Fruit fly (Drosophila melanogaster) whole organism, embryonic: Measurements from ENCODE around the gene Ykt6.

ENCODE experiments used
- Adf1 ChIP-seq: fragments of 200-800 bp; sonication (Bioruptor generic); IDR thresholded peaks from 2 replicates; pipeline ENCODE4 v1.3.6; 2022; ENCODE audit warnings: missing biosample characterization, missing genetic modification characterization
- Awh ChIP-seq: fragments of 200-800 bp; sonication (Bioruptor generic); IDR thresholded peaks from 2 replicates; pipeline ENCODE4, ENCODE4 v1.3.6; 2022; ENCODE audit warnings: missing biosample characterization, missing genetic modification characterization
- CG10209 ChIP-seq: fragments of 200-800 bp; sonication (Bioruptor generic); optimal IDR thresholded peaks from 3 replicates; lab custom pipeline; 2017; ENCODE audit warnings: missing biosample characterization, mild to moderate bottlenecking, missing genetic modification characterization, missing genetic modification reagents
- CG12219 ChIP-seq: fragments of 200-800 bp; sonication (Bioruptor generic); optimal IDR thresholded peaks from 3 replicates; lab custom pipeline; 2018; ENCODE audit warnings: missing biosample characterization, mild to moderate bottlenecking, missing genetic modification characterization
- CG14710 ChIP-seq: fragments of 200-800 bp; sonication (Bioruptor generic); optimal IDR thresholded peaks from 3 replicates; lab custom pipeline; 2019; ENCODE audit warnings: missing biosample characterization, mild to moderate bottlenecking, missing genetic modification characterization, moderate library complexity
- CG1647 ChIP-seq: fragments of 200-800 bp; sonication (Bioruptor generic); optimal IDR thresholded peaks from 3 replicates; lab custom pipeline; 2016; ENCODE audit warnings: missing biosample characterization, missing genetic modification characterization
- CG17829 ChIP-seq: fragments of 200-800 bp; optimal IDR thresholded peaks from 2 replicates; lab custom pipeline; 2019; ENCODE audit warnings: missing biosample characterization, mild to moderate bottlenecking, missing genetic modification characterization, moderate library complexity
- CG17912 ChIP-seq: fragments of 200-800 bp; sonication (Bioruptor generic); optimal IDR thresholded peaks from 2 replicates; lab custom pipeline; 2018; ENCODE audit warnings: missing biosample characterization, mild to moderate bottlenecking, missing genetic modification characterization
- CG1792 ChIP-seq: fragments of 200-800 bp; sonication (Bioruptor generic); optimal IDR thresholded peaks from 2 replicates; lab custom pipeline; 2016; ENCODE audit warnings: missing biosample characterization, missing genetic modification characterization
- CG2199 ChIP-seq: fragments of 200-800 bp; sonication (Bioruptor generic); IDR thresholded peaks from 3 replicates; pipeline ENCODE4 v1.3.6; 2022; ENCODE audit warnings: missing biosample characterization, missing genetic modification characterization
- CG34422 ChIP-seq: fragments of 200-800 bp; sonication (Bioruptor generic); IDR thresholded peaks from 3 replicates; pipeline ENCODE4 v1.3.6; 2022; ENCODE audit warnings: missing biosample characterization, missing genetic modification characterization
- CG4328 ChIP-seq: fragments of 200-800 bp; sonication (Bioruptor generic); optimal IDR thresholded peaks from 3 replicates; lab custom pipeline; 2017; ENCODE audit warnings: missing biosample characterization, missing genetic modification reagents, missing genetic modification characterization
- CG5245 ChIP-seq: fragments of 200-800 bp; sonication (Bioruptor generic); optimal IDR thresholded peaks from 3 replicates; lab custom pipeline; 2016; ENCODE audit warnings: missing biosample characterization, missing genetic modification characterization
- CG8281 ChIP-seq: fragments of 200-800 bp; sonication (Bioruptor generic); optimal IDR thresholded peaks from 2 replicates; lab custom pipeline; 2018; ENCODE audit warnings: missing biosample characterization, mild to moderate bottlenecking, missing genetic modification characterization, moderate library complexity
- CG8765 ChIP-seq: fragments of 200-800 bp; sonication (Bioruptor generic); IDR thresholded peaks from 2 replicates; pipeline ENCODE4 v1.3.6; 2022; ENCODE audit warnings: missing biosample characterization, missing genetic modification characterization
- CG8924 ChIP-seq: fragments of 200-800 bp; optimal IDR thresholded peaks from 3 replicates; lab custom pipeline; 2019; ENCODE audit warnings: missing biosample characterization, mild to moderate bottlenecking, missing genetic modification characterization, moderate library complexity
- HmgZ ChIP-seq: fragments of 200-800 bp; sonication (Bioruptor generic); optimal IDR thresholded peaks from 2 replicates; lab custom pipeline; 2018; ENCODE audit warnings: missing biosample characterization, mild to moderate bottlenecking, missing genetic modification characterization
- Hr3 ChIP-seq: fragments of 200-800 bp; sonication (Bioruptor generic); optimal IDR thresholded peaks from 3 replicates; lab custom pipeline; 2016; ENCODE audit warnings: missing biosample characterization, missing genetic modification characterization
- Hr78 ChIP-seq, 2 experiments: fragments of 200-800 bp in 1 of 2; fragments of >200 bp in 1 of 2; sonication (Bioruptor generic) in 1 of 2; optimal IDR thresholded peaks; 2 replicates each; lab custom pipeline; 2017 to 2019; ENCODE audit warnings: missing biosample characterization in 2 of 2, missing genetic modification characterization in 2 of 2, mild to moderate bottlenecking in 1 of 2, moderate library complexity in 1 of 2
- Hsf ChIP-seq: fragments of 200-800 bp; sonication (Bioruptor generic); optimal IDR thresholded peaks from 3 replicates; lab custom pipeline; 2016; ENCODE audit warnings: missing biosample characterization, missing genetic modification characterization
- Med ChIP-seq: fragments of 200-800 bp; sonication (Bioruptor generic); peaks from one replicate; lab custom pipeline; 2016; ENCODE audit warnings: missing biosample characterization, missing genetic modification characterization, mild to moderate bottlenecking, inconsistent platforms, moderate library complexity
- Nf-YA ChIP-seq: fragments of 200-800 bp; sonication (Bioruptor generic); IDR thresholded peaks from 2 replicates; pipeline ENCODE4 v1.3.6; 2022; ENCODE audit warnings: missing biosample characterization, missing genetic modification characterization
- Nf-YC ChIP-seq: fragments of 200-800 bp; optimal IDR thresholded peaks from 3 replicates; lab custom pipeline; 2019; ENCODE audit warnings: missing biosample characterization, mild to moderate bottlenecking, missing genetic modification characterization, moderate library complexity
- Ravus ChIP-seq: fragments of 200-800 bp; sonication (Bioruptor generic); IDR thresholded peaks from 2 replicates; pipeline ENCODE4 v1.3.6; 2022; ENCODE audit warnings: missing biosample characterization, missing genetic modification characterization
- Sin3A ChIP-seq: fragments of >200 bp; optimal IDR thresholded peaks from 2 replicates; lab custom pipeline; 2018
- Sry-β ChIP-seq: fragments of 200-800 bp; sonication (Bioruptor generic); optimal IDR thresholded peaks from 2 replicates; lab custom pipeline; 2018; ENCODE audit warnings: missing biosample characterization, mild to moderate bottlenecking, missing genetic modification characterization, moderate library complexity
- Tbp ChIP-seq: fragments of >200 bp; optimal IDR thresholded peaks from 2 replicates; lab custom pipeline; 2018; ENCODE audit warnings: missing biosample characterization, missing genetic modification characterization
- Usf ChIP-seq: fragments of 200-800 bp; sonication (Bioruptor generic); optimal IDR thresholded peaks from 2 replicates; lab custom pipeline; 2017; ENCODE audit warnings: missing genotype, missing biosample characterization, missing genetic modification characterization
- ato ChIP-seq: fragments of 200-800 bp; sonication (Bioruptor generic); IDR thresholded peaks from 2 replicates; pipeline ENCODE4 v1.3.6; 2022; ENCODE audit warnings: missing biosample characterization, missing genetic modification characterization; ENCODE audit not compliant: partially characterized antibody
- corto ChIP-seq: fragments of 200-800 bp; sonication (Bioruptor generic); optimal IDR thresholded peaks from 2 replicates; lab custom pipeline; 2016; ENCODE audit warnings: missing biosample characterization, mild to moderate bottlenecking, missing genetic modification characterization, moderate library complexity
- dan ChIP-seq: fragments of 200-800 bp; sonication (Bioruptor generic); IDR thresholded peaks from 2 replicates; pipeline ENCODE4 v1.3.6; 2022; ENCODE audit warnings: missing biosample characterization, missing genetic modification characterization
- danr ChIP-seq: fragments of 200-800 bp; sonication (Bioruptor generic); IDR thresholded peaks from 2 replicates; pipeline ENCODE4 v1.3.6; 2022; ENCODE audit warnings: missing biosample characterization, missing genetic modification characterization
- dimm ChIP-seq: fragments of 200-800 bp; sonication (Bioruptor generic); IDR thresholded peaks from 2 replicates; pipeline ENCODE4 v1.3.6; 2022; ENCODE audit warnings: missing biosample characterization, missing genetic modification characterization
- eyg ChIP-seq: fragments of 200-800 bp; sonication (Bioruptor generic); optimal IDR thresholded peaks from 3 replicates; lab custom pipeline; 2016; ENCODE audit warnings: missing biosample characterization, missing genetic modification characterization
- hkb ChIP-seq, 2 experiments: fragments of 200-800 bp in 1 of 2; fragments of >200 bp in 1 of 2; sonication (Bioruptor generic) in 1 of 2; IDR thresholded peaks in 1 of 2; optimal IDR thresholded peaks in 1 of 2; 2 replicates each; pipeline versions ENCODE4 v1.3.6 to Lab custom; 2017 to 2022; ENCODE audit warnings: missing biosample characterization in 1 of 2, missing genetic modification characterization in 1 of 2
- hth ChIP-seq: fragments of >200 bp; optimal IDR thresholded peaks from 2 replicates; lab custom pipeline; 2017; ENCODE audit warnings: inconsistent platforms
- maf-S ChIP-seq: fragments of 200-800 bp; sonication (Bioruptor generic); optimal IDR thresholded peaks from 2 replicates; lab custom pipeline; 2016; ENCODE audit warnings: missing biosample characterization, missing genetic modification characterization
- mirr ChIP-seq: fragments of 200-800 bp; sonication (Bioruptor generic); optimal IDR thresholded peaks from 3 replicates; lab custom pipeline; 2018; ENCODE audit warnings: missing biosample characterization, mild to moderate bottlenecking, missing genetic modification characterization
- odd ChIP-seq: fragments of 200-800 bp; sonication (Bioruptor generic); optimal IDR thresholded peaks from 2 replicates; lab custom pipeline; 2017; ENCODE audit warnings: missing biosample characterization, mild to moderate bottlenecking, missing genetic modification characterization
- peb ChIP-seq: fragments of 200-800 bp; sonication (Bioruptor generic); IDR thresholded peaks from 2 replicates; pipeline ENCODE4 v1.3.6; 2022; ENCODE audit warnings: missing biosample characterization, missing genetic modification characterization
- sens ChIP-seq: fragments of 200-800 bp; sonication (Bioruptor generic); peaks from one replicate; lab custom pipeline; 2016; ENCODE audit warnings: missing biosample characterization, missing genetic modification characterization
- sens-2 ChIP-seq: fragments of 200-800 bp; sonication (Bioruptor generic); IDR thresholded peaks from 2 replicates; pipeline ENCODE4 v1.3.6; 2022; ENCODE audit warnings: missing biosample characterization, missing genetic modification characterization
- sr ChIP-seq: fragments of 200-800 bp; sonication (Bioruptor generic); IDR thresholded peaks from 3 replicates; pipeline ENCODE4 v1.3.6; 2022; ENCODE audit warnings: missing biosample characterization, missing genetic modification characterization
- stwl ChIP-seq: fragments of 200-800 bp; sonication (Bioruptor generic); optimal IDR thresholded peaks from 3 replicates; lab custom pipeline; 2018; ENCODE audit warnings: missing biosample characterization, mild to moderate bottlenecking, missing genetic modification characterization, moderate library complexity
- twi ChIP-seq: fragments of 200-800 bp; optimal IDR thresholded peaks from 2 replicates; lab custom pipeline; 2019; ENCODE audit warnings: missing biosample characterization, mild to moderate bottlenecking, missing genetic modification characterization, moderate library complexity
- wdn ChIP-seq: fragments of 200-800 bp; sonication (Bioruptor generic); IDR thresholded peaks from 2 replicates; pipeline ENCODE4 v1.3.6; 2022; ENCODE audit warnings: missing biosample characterization, missing genetic modification characterization
- wek ChIP-seq: fragments of 200-800 bp; sonication (Bioruptor generic); optimal IDR thresholded peaks from 3 replicates; lab custom pipeline; 2018; ENCODE audit warnings: missing biosample characterization, mild to moderate bottlenecking, missing genetic modification characterization, moderate library complexity
- wor ChIP-seq: fragments of 200-800 bp; sonication (Bioruptor generic); IDR thresholded peaks from 2 replicates; pipeline ENCODE4 v1.3.6; 2022; ENCODE audit warnings: missing biosample characterization, missing genetic modification characterization
- zfh2 ChIP-seq: fragments of 200-800 bp; sonication (Bioruptor generic); optimal IDR thresholded peaks from 2 replicates; lab custom pipeline; 2016; ENCODE audit warnings: missing biosample characterization, missing genetic modification characterization

Ykt6 gene

dm6 chrX:7908239-7909068, 11.8 kb upstream of the Ykt6 start, which contains the start of the genes dpr14 and spidey (continued):
- TF ChIP-seq ato (GFP tag; lab: Robert Waterston, UW) (no peak), Med (peak; percentile 98), CG8281 (peak; percentile 61), Ravus (peak; percentile 67), CG10209 (GFP tag; lab: Kevin White, UChicago) (peak; percentile 89), Nf-YA (GFP tag; lab: Robert Waterston, UW) (peak; percentile 69; the same call in 1 of the 2 replicates), HmgZ (tag; lab: Kevin White, UChicago) (peak; percentile 96), zfh2 (GFP tag; lab: Kevin White, UChicago) (peak; percentile 82), CG17912 (GFP tag; lab: Kevin White, UChicago) (peak; percentile 49), dimm (peak; percentile 70; the same call in 1 of the 2 replicates), CG5245 (peak; percentile 74), corto (GFP tag; lab: Kevin White, UChicago) (no peak), Awh (GFP tag; lab: Robert Waterston, UW) (peak; percentile 79), CG8924 (tag; lab: Kevin White, UChicago) (peak; percentile 93), mirr (GFP tag; lab: Kevin White, UChicago) (peak; percentile 88), danr (GFP tag; lab: Robert Waterston, UW) (peak; percentile 84), Hsf (GFP tag; lab: Kevin White, UChicago) (peak; percentile 88), Nf-YC (tag; lab: Kevin White, UChicago) (peak; percentile 86), twi (peak; percentile 78), odd (GFP tag; lab: Kevin White, UChicago) (peak; percentile 84), Sin3A (lab: Kevin White, UChicago) (no peak), Hr3 (GFP tag; lab: Kevin White, UChicago) (peak; percentile 87), CG1792 (GFP tag; lab: Kevin White, UChicago) (peak; percentile 90), Usf (peak; percentile 64), CG14710 (peak; percentile 83), sr (peak; percentile 51; the same call in 1 of the 3 replicates), maf-S (GFP tag; lab: Kevin White, UChicago) (peak; percentile 86), hkb (optimal IDR thresholded peaks at IDR 0.05; lab: Kevin White, UChicago) (no peak), hkb (GFP tag; IDR thresholded peaks at IDR 0.05; lab: Robert Waterston, UW) (peak; percentile 94), CG2199 (GFP tag; lab: Robert Waterston, UW) (peak; percentile 62; the same call in 1 of the 3 replicates), Sry-β (GFP tag; lab: Kevin White, UChicago) (peak; percentile 31), eyg (peak; percentile 67), CG4328 (GFP tag; lab: Kevin White, UChicago) (peak; percentile 87), CG34422 (peak; percentile 91), wek (GFP tag; lab: Kevin White, UChicago) (peak; percentile 71), peb (GFP tag; lab: Robert Waterston, UW) (peak; percentile 78), CG1647 (GFP tag; lab: Kevin White, UChicago) (peak; percentile 81), sens-2 (peak; percentile 46; the same call in 1 of the 2 replicates), sens (GFP tag; lab: Kevin White, UChicago) (peak; percentile 97), hth (no peak), stwl (tag; lab: Kevin White, UChicago) (no peak), Hr78 (GFP tag; optimal IDR thresholded peaks at IDR 0.05; lab: Kevin White, UChicago) (peak in 1 of 2 experiments; percentile 75), dan (GFP tag; lab: Robert Waterston, UW) (peak; percentile 41; the same call in 1 of the 2 replicates), Tbp (GFP tag; lab: Kevin White, UChicago) (no peak), CG8765 (GFP tag; lab: Robert Waterston, UW) (peak; percentile 71), wor (GFP tag; lab: Robert Waterston, UW) (peak; percentile 79), CG17829 (tag; lab: Kevin White, UChicago) (peak; percentile 90), wdn (GFP tag; lab: Robert Waterston, UW) (peak; percentile 86), CG12219 (GFP tag; lab: Kevin White, UChicago) (peak; percentile 89), Adf1 (GFP tag; lab: Robert Waterston, UW) (peak; percentile 83; the same call in 1 of the 2 replicates)
